Fruit fly (Drosophila melanogaster) whole organism, embryonic: ENCODE results near the gene CG10761.

Source experiments
- B-H2 ChIP-seq: fragments of 200-800 bp; sonication (Bioruptor generic); optimal IDR thresholded peaks from 2 replicates; lab custom pipeline; 2018; ENCODE audit warnings: missing biosample characterization, mild to moderate bottlenecking, missing genetic modification characterization
- Bteb2 ChIP-seq: fragments of 200-800 bp; sonication (Bioruptor generic); optimal IDR thresholded peaks from 2 replicates; lab custom pipeline; 2016; ENCODE audit warnings: missing biosample characterization, missing genetic modification characterization
- CG10543 ChIP-seq: fragments of 200-800 bp; sonication (Bioruptor generic); optimal IDR thresholded peaks from 3 replicates; lab custom pipeline; 2017; ENCODE audit warnings: missing biosample characterization, mild to moderate bottlenecking, missing genetic modification characterization, moderate library complexity
- CG11085 ChIP-seq: fragments of 200-800 bp; sonication (Bioruptor generic); IDR thresholded peaks from 2 replicates; pipeline ENCODE4 v1.3.6; 2022; ENCODE audit warnings: missing biosample characterization, missing genetic modification characterization
- CG11560 ChIP-seq: fragments of 200-800 bp; sonication (Bioruptor generic); IDR thresholded peaks from 3 replicates; pipeline ENCODE4 v1.3.6; 2022; ENCODE audit warnings: missing biosample characterization, missing genetic modification characterization
- CG12659 ChIP-seq: fragments of 200-800 bp; sonication (Bioruptor generic); optimal IDR thresholded peaks from 3 replicates; lab custom pipeline; 2017; ENCODE audit warnings: mild to moderate bottlenecking, missing biosample characterization, missing genetic modification reagents, missing genetic modification characterization
- CG14860 ChIP-seq: fragments of 200-800 bp; sonication (Bioruptor generic); IDR thresholded peaks from 3 replicates; pipeline ENCODE4 v1.3.6; 2022; ENCODE audit warnings: missing biosample characterization, missing genetic modification characterization; ENCODE audit not compliant: partially characterized antibody
- CG1603 ChIP-seq: fragments of 200-800 bp; sonication (Bioruptor generic); optimal IDR thresholded peaks from 2 replicates; lab custom pipeline; 2019; ENCODE audit warnings: missing biosample characterization, mild to moderate bottlenecking, missing genetic modification characterization, moderate library complexity
- CG1647 ChIP-seq: fragments of 200-800 bp; sonication (Bioruptor generic); optimal IDR thresholded peaks from 3 replicates; lab custom pipeline; 2016; ENCODE audit warnings: missing biosample characterization, missing genetic modification characterization
- CG2889 ChIP-seq: fragments of 200-800 bp; sonication (Bioruptor generic); IDR thresholded peaks from 3 replicates; pipeline ENCODE4 v1.3.6; 2022; ENCODE audit warnings: missing biosample characterization, missing genetic modification characterization
- CG42726 ChIP-seq: fragments of 200-800 bp; sonication (Bioruptor generic); IDR thresholded peaks from 2 replicates; pipeline ENCODE4 v1.3.6; 2022; ENCODE audit warnings: missing biosample characterization, missing genetic modification characterization; ENCODE audit not compliant: partially characterized antibody
- CG6791 ChIP-seq: fragments of 200-800 bp; sonication (Bioruptor generic); IDR thresholded peaks from 3 replicates; pipeline ENCODE4 v1.3.6; 2022; ENCODE audit warnings: missing biosample characterization, missing genetic modification characterization; ENCODE audit not compliant: partially characterized antibody
- CG7372 ChIP-seq: fragments of 200-800 bp; sonication (Bioruptor generic); IDR thresholded peaks from 2 replicates; pipeline ENCODE4 v1.3.6; 2022; ENCODE audit warnings: missing biosample characterization, missing genetic modification characterization
- CG8089 ChIP-seq: fragments of 200-800 bp; sonication (Bioruptor generic); optimal IDR thresholded peaks from 3 replicates; lab custom pipeline; 2016; ENCODE audit warnings: missing biosample characterization, missing genetic modification characterization
- CG8290 ChIP-seq, 3 experiments: fragments of 200-800 bp; sonication (Bioruptor generic); optimal IDR thresholded peaks; 2 replicates each; lab custom pipeline; 2016 to 2019; ENCODE audit warnings: missing biosample characterization in 3 of 3, missing genetic modification characterization in 3 of 3, mild to moderate bottlenecking in 2 of 3, moderate library complexity in 1 of 3
- CG9437 ChIP-seq: fragments of 200-800 bp; sonication (Bioruptor generic); optimal IDR thresholded peaks from 2 replicates; lab custom pipeline; 2018; ENCODE audit warnings: missing biosample characterization, mild to moderate bottlenecking, missing genetic modification characterization
- CrebB ChIP-seq: fragments of 200-800 bp; sonication (Bioruptor generic); optimal IDR thresholded peaks from 3 replicates; lab custom pipeline; 2018; ENCODE audit warnings: missing biosample characterization, mild to moderate bottlenecking, missing genetic modification characterization
- ERR ChIP-seq: fragments of 200-800 bp; sonication (Bioruptor generic); optimal IDR thresholded peaks from 2 replicates; lab custom pipeline; 2016; ENCODE audit warnings: missing biosample characterization, missing genetic modification characterization
- Ets97D ChIP-seq: fragments of 200-800 bp; sonication (Bioruptor generic); optimal IDR thresholded peaks from 3 replicates; lab custom pipeline; 2016; ENCODE audit warnings: missing biosample characterization, missing genetic modification characterization
- HmgD ChIP-seq: fragments of 200-800 bp; sonication (Bioruptor generic); optimal IDR thresholded peaks from 3 replicates; lab custom pipeline; 2016; ENCODE audit warnings: missing biosample characterization, missing genetic modification characterization
- Hmx ChIP-seq: fragments of 200-800 bp; sonication (Bioruptor generic); optimal IDR thresholded peaks from 2 replicates; lab custom pipeline; 2016; ENCODE audit warnings: missing biosample characterization, missing genetic modification characterization
- Hsf ChIP-seq: fragments of 200-800 bp; sonication (Bioruptor generic); optimal IDR thresholded peaks from 3 replicates; lab custom pipeline; 2016; ENCODE audit warnings: missing biosample characterization, missing genetic modification characterization
- Lhr ChIP-seq: fragments of 200-800 bp; sonication (Bioruptor generic); optimal IDR thresholded peaks from 3 replicates; lab custom pipeline; 2017; ENCODE audit warnings: mild to moderate bottlenecking, missing biosample characterization, missing genetic modification reagents, missing genetic modification characterization
- Max ChIP-seq: fragments of 200-800 bp; sonication (Bioruptor generic); optimal IDR thresholded peaks from 2 replicates; lab custom pipeline; 2016; ENCODE audit warnings: missing biosample characterization, mild to moderate bottlenecking, missing genetic modification characterization
- Meics ChIP-seq: fragments of 200-800 bp; sonication (Bioruptor generic); optimal IDR thresholded peaks from 2 replicates; lab custom pipeline; 2017; ENCODE audit warnings: missing biosample characterization, mild to moderate bottlenecking, missing genetic modification characterization
- Ptx1 ChIP-seq: fragments of 200-800 bp; sonication (Bioruptor generic); IDR thresholded peaks from 2 replicates; pipeline ENCODE4 v1.3.6; 2022; ENCODE audit warnings: missing biosample characterization, missing genetic modification characterization
- Rx ChIP-seq: fragments of 200-800 bp; sonication (Bioruptor generic); IDR thresholded peaks from 2 replicates; pipeline ENCODE4 v1.3.6; 2022; ENCODE audit warnings: missing biosample characterization, missing genetic modification characterization
- Tbp ChIP-seq: fragments of >200 bp; optimal IDR thresholded peaks from 2 replicates; lab custom pipeline; 2018; ENCODE audit warnings: missing biosample characterization, missing genetic modification characterization
- Trl ChIP-seq, 3 experiments: fragments of >200 bp in 2 of 3; fragments of 200-800 bp in 1 of 3; sonication (Bioruptor generic) in 1 of 3; optimal IDR thresholded peaks; 2 replicates in 1 of 3; 3 replicates in 2 of 3; lab custom pipeline; 2016 to 2017; ENCODE audit warnings: missing biosample characterization in 1 of 3, missing genetic modification characterization in 1 of 3
- Vsx1 ChIP-seq: fragments of 200-800 bp; sonication (Bioruptor generic); optimal IDR thresholded peaks from 2 replicates; lab custom pipeline; 2017; ENCODE audit warnings: missing biosample characterization, mild to moderate bottlenecking, missing genetic modification characterization, missing genetic modification reagents
- Xrp1 ChIP-seq: fragments of 200-800 bp; sonication (Bioruptor generic); IDR thresholded peaks from 2 replicates; pipeline ENCODE4 v1.3.6; 2022; ENCODE audit warnings: missing biosample characterization, missing genetic modification characterization
- YL-1 ChIP-seq: fragments of 200-800 bp; sonication (Bioruptor generic); optimal IDR thresholded peaks from 3 replicates; lab custom pipeline; 2017; ENCODE audit warnings: missing biosample characterization, mild to moderate bottlenecking, missing genetic modification characterization
- ash1 ChIP-seq: fragments of 200-800 bp; sonication (Bioruptor generic); optimal IDR thresholded peaks from 2 replicates; lab custom pipeline; 2018; ENCODE audit warnings: missing biosample characterization, mild to moderate bottlenecking, missing genetic modification characterization
- bcd ChIP-seq: fragments of 200-800 bp; sonication (Bioruptor generic); optimal IDR thresholded peaks from 2 replicates; lab custom pipeline; 2017; ENCODE audit warnings: missing biosample characterization, mild to moderate bottlenecking, missing genetic modification characterization
- chn ChIP-seq: fragments of 200-800 bp; sonication (Bioruptor generic); optimal IDR thresholded peaks from 2 replicates; lab custom pipeline; 2016; ENCODE audit warnings: missing biosample characterization, missing genetic modification characterization
- da ChIP-seq: fragments of 200-800 bp; sonication (Bioruptor generic); optimal IDR thresholded peaks from 2 replicates; lab custom pipeline; 2016; ENCODE audit warnings: missing biosample characterization, missing genetic modification characterization
- fu2 ChIP-seq: fragments of 200-800 bp; sonication (Bioruptor generic); optimal IDR thresholded peaks from 2 replicates; lab custom pipeline; 2016; ENCODE audit warnings: missing biosample characterization, missing genetic modification characterization
- gcm ChIP-seq: fragments of 200-800 bp; sonication (Bioruptor generic); optimal IDR thresholded peaks from 2 replicates; lab custom pipeline; 2019; ENCODE audit warnings: missing biosample characterization, mild to moderate bottlenecking, missing genetic modification characterization, moderate library complexity
- gsb-n ChIP-seq: fragments of 200-800 bp; sonication (Bioruptor generic); optimal IDR thresholded peaks from 3 replicates; lab custom pipeline; 2018; ENCODE audit warnings: missing biosample characterization, mild to moderate bottlenecking, missing genetic modification characterization
- hb ChIP-seq: fragments of 200-800 bp; sonication (Bioruptor generic); IDR thresholded peaks from 3 replicates; pipeline ENCODE4 v1.3.6; 2022; ENCODE audit warnings: missing biosample characterization, missing genetic modification characterization; ENCODE audit not compliant: partially characterized antibody
- lola ChIP-seq, 3 experiments: fragments of >200 bp in 2 of 3; fragments of 200-800 bp in 1 of 3; sonication (Bioruptor generic) in 1 of 3; optimal IDR thresholded peaks; 2 replicates each; lab custom pipeline; 2017 to 2019; ENCODE audit warnings: missing biosample characterization in 3 of 3, missing genetic modification characterization in 3 of 3, mild to moderate bottlenecking in 1 of 3, moderate library complexity in 1 of 3
- odd ChIP-seq: fragments of 200-800 bp; sonication (Bioruptor generic); optimal IDR thresholded peaks from 2 replicates; lab custom pipeline; 2017; ENCODE audit warnings: missing biosample characterization, mild to moderate bottlenecking, missing genetic modification characterization
- org-1 ChIP-seq: fragments of 200-800 bp; sonication (Bioruptor generic); optimal IDR thresholded peaks from 2 replicates; lab custom pipeline; 2017; ENCODE audit warnings: missing biosample characterization, missing genetic modification characterization
- pita ChIP-seq: fragments of 200-800 bp; sonication (Bioruptor generic); optimal IDR thresholded peaks from 2 replicates; lab custom pipeline; 2017; ENCODE audit warnings: missing biosample characterization, mild to moderate bottlenecking, missing genetic modification characterization
- repo ChIP-seq: fragments of 200-800 bp; sonication (Bioruptor generic); optimal IDR thresholded peaks from 2 replicates; lab custom pipeline; 2016; ENCODE audit warnings: missing biosample characterization, missing genetic modification characterization
- sob ChIP-seq: fragments of 200-800 bp; sonication (Bioruptor generic); IDR thresholded peaks from 2 replicates; pipeline ENCODE4 v1.3.6; 2022; ENCODE audit warnings: missing biosample characterization, missing genetic modification characterization
- stc ChIP-seq: fragments of 200-800 bp; sonication (Bioruptor generic); IDR thresholded peaks from 2 replicates; pipeline ENCODE4 v1.3.6; 2022; ENCODE audit warnings: missing biosample characterization, missing genetic modification characterization
- zen2 ChIP-seq: fragments of 200-800 bp; sonication (Bioruptor generic); IDR thresholded peaks from 3 replicates; pipeline ENCODE4 v1.3.6; 2022; ENCODE audit warnings: missing biosample characterization, missing genetic modification characterization; ENCODE audit not compliant: partially characterized antibody

Gene CG10761

DNA sequence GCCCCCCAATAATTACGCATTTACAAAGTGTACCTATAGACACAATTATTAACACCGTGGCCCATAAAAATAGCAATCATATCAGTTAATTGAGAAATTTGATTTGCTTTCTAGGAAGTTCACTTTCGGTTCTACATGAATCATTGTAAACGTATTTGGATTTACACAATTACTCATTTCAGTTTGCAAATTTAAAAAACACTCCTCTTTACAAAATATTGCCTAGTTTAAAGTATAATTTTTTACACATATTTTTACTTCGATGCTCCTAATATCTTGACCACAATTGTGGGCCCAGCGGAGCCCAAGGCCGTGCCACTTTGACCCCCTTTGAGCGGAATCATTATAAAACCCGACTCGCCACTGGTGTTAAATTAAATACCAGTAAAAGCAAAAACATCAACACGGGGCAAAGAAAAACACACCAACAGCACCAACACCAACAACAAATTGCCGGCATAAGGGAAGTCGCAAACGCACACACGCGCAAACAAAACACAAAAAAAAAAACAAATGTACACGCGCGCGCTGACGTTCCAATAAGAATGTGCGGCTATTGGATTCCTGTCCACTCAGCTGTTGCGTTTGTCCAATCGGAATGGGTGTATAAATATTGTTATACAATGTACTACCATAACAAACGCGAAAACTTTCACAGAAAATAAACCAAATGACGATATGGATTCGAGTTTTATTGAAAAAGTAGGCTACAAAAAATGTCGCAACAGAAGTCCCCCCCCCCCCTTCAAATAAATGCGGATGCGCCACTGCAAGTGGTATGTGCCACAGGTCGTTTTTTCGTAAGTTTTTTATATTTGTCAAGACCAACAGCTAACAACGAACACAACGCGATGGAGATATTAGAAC, 47.9 kb downstream of the CG10761 start (continued):
- TF ChIP-seq CG12659 (GFP tag; lab: Kevin White, UChicago) (peak; percentile 38), pita (GFP tag; lab: Kevin White, UChicago) (no peak), sob (peak; percentile 62), ERR (GFP tag; lab: Kevin White, UChicago) (no peak), YL-1 (GFP tag; lab: Kevin White, UChicago) (no peak), Max (GFP tag; lab: Kevin White, UChicago) (peak; percentile 16), repo (GFP tag; lab: Kevin White, UChicago) (peak; percentile 13), Bteb2 (GFP tag; lab: Kevin White, UChicago) (peak; percentile 48), Ets97D (no peak), CG1647 (GFP tag; lab: Kevin White, UChicago) (no peak), gsb-n (tag; lab: Kevin White, UChicago) (no peak), CG8089 (GFP tag; lab: Kevin White, UChicago) (no peak), odd (GFP tag; lab: Kevin White, UChicago) (peak; percentile 66), CG9437 (peak; percentile 46), chn (GFP tag; lab: Kevin White, UChicago) (peak; percentile 37), CG8290 (GFP tag; optimal IDR thresholded peaks at IDR 0.05; lab: Kevin White, UChicago) (no peak), CG8290 (tag; optimal IDR thresholded peaks at IDR 0.05; lab: Kevin White, UChicago) (peak in 1 of 2 experiments; percentile 59), CG14860 (no peak), Tbp (GFP tag; lab: Kevin White, UChicago) (no peak), CG1603 (tag; lab: Kevin White, UChicago) (peak; percentile 45), B-H2 (peak; percentile 48), ash1 (GFP tag; lab: Kevin White, UChicago) (no peak), CrebB (tag; lab: Kevin White, UChicago) (peak; percentile 38), fu2 (GFP tag; lab: Kevin White, UChicago) (peak; percentile 33), zen2 (GFP tag; lab: Robert Waterston, UW) (no peak), Lhr (GFP tag; lab: Kevin White, UChicago) (no peak), CG11085 (GFP tag; lab: Robert Waterston, UW) (no peak), CG11560 (tag; lab: Robert Waterston, UW) (no peak), CG42726 (GFP tag; lab: Robert Waterston, UW) (no peak), Ptx1 (GFP tag; lab: Robert Waterston, UW) (peak; percentile 51; the same call in 1 of the 2 replicates), CG6791 (GFP tag; lab: Robert Waterston, UW) (no peak), bcd (GFP tag; lab: Kevin White, UChicago) (peak; percentile 38), stc (GFP tag; lab: Robert Waterston, UW) (peak; percentile 67), Meics (GFP tag; lab: Kevin White, UChicago) (peak; percentile 82), hb (no peak), CG10543 (peak; percentile 57), Vsx1 (GFP tag; lab: Kevin White, UChicago) (no peak), Rx (GFP tag; lab: Robert Waterston, UW) (no peak), Hsf (GFP tag; lab: Kevin White, UChicago) (peak; percentile 71), Hmx (no peak), lola (GFP tag; optimal IDR thresholded peaks at IDR 0.05; lab: Kevin White, UChicago) (peak in 1 of 3 experiments; percentile 18), Trl (optimal IDR thresholded peaks at IDR 0.05; lab: Kevin White, UChicago) (no peak), Trl (GFP tag; optimal IDR thresholded peaks at IDR 0.05; lab: Kevin White, UChicago) (no peak), CG7372 (GFP tag; lab: Robert Waterston, UW) (peak; percentile 70), gcm (GFP tag; lab: Kevin White, UChicago) (peak; percentile 26), Xrp1 (GFP tag; lab: Robert Waterston, UW) (peak; percentile 58; the same call in 1 of the 2 replicates), HmgD (GFP tag; lab: Kevin White, UChicago) (no peak), org-1 (GFP tag; lab: Kevin White, UChicago) (peak; percentile 58), CG2889 (peak; percentile 36; the same call in 1 of the 3 replicates), da (GFP tag; lab: Kevin White, UChicago) (no peak)
